Worm (Caenorhabditis elegans) whole organism, L4 larva: ENCODE results near the gene B0454.5.

Experiments
- D1046.2 ChIP-seq: fragments of 200-800 bp; sonication (Bioruptor generic); IDR thresholded peaks from 2 replicates; pipeline ENCODE4 v1.3.6; 2022; ENCODE audit warnings: missing genetic modification characterization, missing compliant biosample characterization
- Y105C5A.15 ChIP-seq: fragments of 200-800 bp; sonication (Bioruptor generic); IDR thresholded peaks from 2 replicates; pipeline ENCODE4 v1.3.6; 2022; ENCODE audit warnings: missing genetic modification characterization, missing compliant biosample characterization
- Y75B8A.6 ChIP-seq: fragments of 200-800 bp; sonication (Bioruptor generic); IDR thresholded peaks from 2 replicates; pipeline ENCODE4 v1.3.6; 2022; ENCODE audit warnings: missing genetic modification reagents, missing genetic modification characterization, missing compliant biosample characterization
- ZK546.5 ChIP-seq, 2 experiments: sonication (generic microtip); optimal IDR thresholded peaks; 2 replicates each; lab custom pipeline; 2017; ENCODE audit warnings: missing biosample characterization in 2 of 2, missing genetic modification characterization in 2 of 2
- aha-1 ChIP-seq: fragments of 150-350 bp; peaks from one replicate; lab custom pipeline; 2014; ENCODE audit warnings: missing biosample characterization, missing genetic modification characterization
- ceh-32 ChIP-seq: sonication (generic microtip); optimal IDR thresholded peaks from 2 replicates; lab custom pipeline; 2016; ENCODE audit warnings: mild to moderate bottlenecking, missing genetic modification characterization, missing compliant biosample characterization; ENCODE audit not compliant: poor library complexity
- ceh-62 ChIP-seq: sonication (generic microtip); optimal IDR thresholded peaks from 2 replicates; lab custom pipeline; 2017; ENCODE audit warnings: missing biosample characterization, missing genetic modification characterization
- ces-1 ChIP-seq: fragments of 150-350 bp; sonication (generic microtip); optimal IDR thresholded peaks from 4 replicates; lab custom pipeline; 2014; ENCODE audit warnings: missing biosample characterization, missing genetic modification reagents, missing genetic modification characterization
- daf-19 ChIP-seq: fragments of 200-800 bp; sonication (Bioruptor generic); conservative IDR thresholded peaks from 2 replicates; pipeline ENCODE4 v1.3.6; 2022; ENCODE audit warnings: missing genetic modification characterization, missing compliant biosample characterization
- dmd-9 ChIP-seq: fragments of 200-800 bp; sonication (Bioruptor generic); IDR thresholded peaks from 2 replicates; pipeline ENCODE4 v1.3.6; 2022; ENCODE audit warnings: missing genetic modification reagents, missing genetic modification characterization, missing compliant biosample characterization
- dpl-1 ChIP-seq: fragments of 150-350 bp; optimal IDR thresholded peaks from 2 replicates; lab custom pipeline; 2014; ENCODE audit warnings: missing biosample characterization, missing genetic modification reagents, missing genetic modification characterization
- gei-8 ChIP-seq: fragments of 200-800 bp; sonication (Bioruptor generic); optimal IDR thresholded peaks from 2 replicates; lab custom pipeline; 2018; ENCODE audit warnings: mild to moderate bottlenecking, missing genetic modification characterization, missing compliant biosample characterization
- hmg-1.1 ChIP-seq: fragments of 200-800 bp; sonication (Bioruptor generic); IDR thresholded peaks from 2 replicates; pipeline ENCODE4 v1.3.6; 2022; ENCODE audit warnings: missing genetic modification reagents, missing genetic modification characterization, missing compliant biosample characterization
- lin-1 ChIP-seq: fragments of 200-800 bp; sonication (Bioruptor generic); IDR thresholded peaks from 2 replicates; pipeline ENCODE4 v1.3.6; 2022; ENCODE audit warnings: missing genetic modification reagents, missing genetic modification characterization, missing compliant biosample characterization
- mxl-2 ChIP-seq: fragments of 200-800 bp; sonication (Bioruptor generic); conservative IDR thresholded peaks from 2 replicates; pipeline ENCODE4 v1.3.6; 2022; ENCODE audit warnings: missing genetic modification reagents, missing genetic modification characterization, missing compliant biosample characterization
- mxl-3 ChIP-seq: fragments of 200-800 bp; sonication (Bioruptor generic); optimal IDR thresholded peaks from 2 replicates; lab custom pipeline; 2018; ENCODE audit warnings: mild to moderate bottlenecking, missing genetic modification characterization, missing compliant biosample characterization
- nhr-25 ChIP-seq: sonication (generic microtip); optimal IDR thresholded peaks from 2 replicates; lab custom pipeline; 2017; ENCODE audit warnings: missing genetic modification characterization, mild to moderate bottlenecking, missing compliant biosample characterization, antibody characterized with exemption, moderate library complexity, borderline replicate concordance; ENCODE audit not compliant: insufficient read depth
- nhr-28 ChIP-seq: fragments of 150-350 bp; optimal IDR thresholded peaks from 2 replicates; lab custom pipeline; 2014; ENCODE audit warnings: missing biosample characterization, missing genetic modification characterization
- nhr-42 ChIP-seq: fragments of 200-800 bp; sonication (Bioruptor generic); IDR thresholded peaks from 2 replicates; pipeline ENCODE4 v1.3.6; 2022; ENCODE audit warnings: missing genetic modification characterization, missing compliant biosample characterization
- nhr-48 ChIP-seq: sonication (generic microtip); optimal IDR thresholded peaks from 2 replicates; lab custom pipeline; 2016; ENCODE audit warnings: mild to moderate bottlenecking, missing genetic modification characterization, missing compliant biosample characterization
- nhr-77 ChIP-seq: fragments of 150-350 bp; optimal IDR thresholded peaks from 2 replicates; lab custom pipeline; 2014; ENCODE audit warnings: missing biosample characterization, missing genetic modification characterization
- pqm-1 ChIP-seq: sonication (generic microtip); optimal IDR thresholded peaks from 2 replicates; lab custom pipeline; 2017; ENCODE audit warnings: missing biosample characterization, missing genetic modification characterization
- sdz-12 ChIP-seq: fragments of 200-800 bp; sonication (Bioruptor generic); optimal IDR thresholded peaks from 2 replicates; lab custom pipeline; 2018; ENCODE audit warnings: mild to moderate bottlenecking, missing genetic modification characterization, missing compliant biosample characterization
- set-16 ChIP-seq: fragments of 200-800 bp; sonication (Bioruptor generic); IDR thresholded peaks from 2 replicates; pipeline ENCODE4 v1.3.6; 2022; ENCODE audit warnings: missing genetic modification reagents, missing genetic modification characterization, missing compliant biosample characterization
- unc-62 ChIP-seq, 3 experiments: fragments of 150-350 bp in 1 of 3; sonication (generic microtip); optimal IDR thresholded peaks in 2 of 3; peaks in 1 of 3; 1 replicate in 1 of 3; 2 replicates in 2 of 3; lab custom pipeline; 2014 to 2017; ENCODE audit warnings: missing biosample characterization in 3 of 3, missing genetic modification characterization in 3 of 3, missing genetic modification reagents in 3 of 3, missing genotype in 1 of 3
- vab-7 ChIP-seq: fragments of 200-800 bp; sonication (Bioruptor generic); IDR thresholded peaks from 2 replicates; pipeline ENCODE4 v1.3.6; 2022; ENCODE audit warnings: missing genetic modification reagents, missing genetic modification characterization, missing compliant biosample characterization

The B0454.5 gene

DNA sequence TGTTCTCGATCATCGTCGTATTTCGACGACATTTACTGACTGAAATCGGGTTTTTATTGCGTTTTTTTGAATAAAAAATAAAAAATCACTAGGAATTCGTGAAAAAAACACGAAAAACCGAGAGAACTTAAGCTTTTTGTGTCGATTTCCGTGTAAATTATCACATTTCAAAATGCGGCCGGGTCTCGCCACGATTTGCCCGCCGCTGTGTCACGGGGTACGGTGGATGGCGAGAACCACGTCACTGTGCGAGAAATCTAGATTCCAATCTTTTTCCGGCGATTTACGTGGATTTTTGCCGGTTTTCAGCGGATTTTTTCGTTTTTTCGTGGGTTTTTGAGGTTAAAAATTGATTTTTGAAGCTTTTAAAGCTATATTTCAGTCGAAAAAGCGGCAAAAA is 38.3 kb downstream of the B0454.5 start, which contains the start of gene Y25C1A.8 (continued):
- TF ChIP-seq nhr-77, result peak; percentile 63
- TF ChIP-seq pqm-1 (tag; lab: Kevin White, UChicago), result peak; percentile 6
- TF ChIP-seq sdz-12 (GFP tag; lab: Kevin White, UChicago), result no peak
- peak; percentile 7 for TF ChIP-seq nhr-25
- peak; percentile 71 for TF ChIP-seq dmd-9
- peak; percentile 38 for TF ChIP-seq gei-8 (GFP tag; lab: Kevin White, UChicago)
- no peak for TF ChIP-seq daf-19 (GFP tag; lab: Robert Waterston, UW)
- TF ChIP-seq aha-1 (tag; lab: Kevin White, UChicago), result peak; percentile 99
- peak; percentile 30 for TF ChIP-seq nhr-48
- TF ChIP-seq ceh-32 (tag; lab: Kevin White, UChicago), result peak; percentile 46
- TF ChIP-seq dpl-1, result peak; percentile 84
- peak; percentile 28 for TF ChIP-seq ces-1 (GFP tag; lab: Kevin White, UChicago)
- peak; percentile 64 for TF ChIP-seq nhr-28 (tag; lab: Kevin White, UChicago)
- TF ChIP-seq unc-62 (GFP tag; optimal IDR thresholded peaks at IDR 0.05 in 1 of 2; lab: Kevin White, UChicago), result peak in 1 of 2 experiments; percentile 92
- no peak for TF ChIP-seq unc-62 (tag; optimal IDR thresholded peaks at IDR 0.05; lab: Kevin White, UChicago)
- peak; percentile 89 for TF ChIP-seq lin-1 (GFP tag; lab: Robert Waterston, UW)
- TF ChIP-seq Y105C5A.15 (GFP tag; lab: Robert Waterston, UW), result no peak
- TF ChIP-seq ZK546.5 (tag; optimal IDR thresholded peaks at IDR 0.05; lab: Kevin White, UChicago), result no peak
- TF ChIP-seq nhr-42 (GFP tag; lab: Robert Waterston, UW), result peak; percentile 75
- peak; percentile 95 for TF ChIP-seq hmg-1.1 (GFP tag; lab: Robert Waterston, UW)
- TF ChIP-seq D1046.2 (GFP tag; lab: Robert Waterston, UW), result no peak
- peak; percentile 62 for TF ChIP-seq vab-7 (GFP tag; lab: Robert Waterston, UW)
- no peak for TF ChIP-seq ceh-62 (tag; lab: Kevin White, UChicago)

DNA sequence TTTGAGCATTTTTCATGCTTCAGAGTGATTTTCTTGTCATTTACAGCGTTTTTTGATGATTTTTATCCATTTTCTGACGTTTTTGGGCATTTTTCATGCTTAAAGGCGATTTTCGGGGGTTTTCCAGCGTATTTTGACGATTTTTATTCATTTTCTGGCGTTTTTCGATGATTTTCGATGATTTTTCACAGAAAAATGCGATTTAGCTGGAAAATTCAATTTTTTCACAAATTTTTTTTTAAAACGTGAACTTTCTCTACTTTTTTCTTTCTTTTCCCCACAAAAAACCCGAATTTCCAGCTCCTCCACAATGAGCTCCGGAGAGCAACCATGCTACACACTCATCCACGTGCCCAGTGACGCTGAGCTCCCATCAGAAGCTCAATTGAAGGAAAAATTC is 39.8 kb downstream of the B0454.5 start, which contains the start of gene copb-1:
copb-1 (plus strand) TSS at position 301 of the 400 bp plus-strand sequence.
- TF ChIP-seq mxl-2 (GFP tag; lab: Robert Waterston, UW), result no peak
- TF ChIP-seq Y75B8A.6 (GFP tag; lab: Robert Waterston, UW), result 0 out of 2 replicates have a peak, but pooled peaks have one; percentile 42
- TF ChIP-seq ceh-62 (tag; lab: Kevin White, UChicago), result no peak
- no peak for TF ChIP-seq daf-19 (GFP tag; lab: Robert Waterston, UW)
- TF ChIP-seq, all 104 proteins: peak for 1

DNA sequence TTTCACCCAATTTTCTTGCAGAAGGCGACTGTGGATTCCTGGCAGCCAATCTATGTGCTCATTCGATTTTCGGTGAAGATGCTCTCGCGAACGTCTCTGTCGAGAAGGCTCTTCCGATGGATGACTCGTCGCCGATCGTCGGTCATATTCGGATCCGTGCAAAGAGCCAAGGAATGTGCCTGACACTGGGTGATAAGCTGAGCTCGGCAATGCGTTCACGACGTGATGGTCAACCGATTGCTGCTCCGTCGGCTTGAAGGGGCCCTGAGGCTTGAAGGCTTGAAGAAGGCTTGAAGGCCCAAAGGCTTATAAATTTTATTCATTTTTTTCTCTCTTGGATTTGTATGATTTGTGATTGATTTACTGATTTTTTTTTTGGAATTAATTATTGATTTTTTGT is 48.5 kb downstream of the B0454.5 start:
- TF ChIP-seq mxl-3 (GFP tag; lab: Kevin White, UChicago), result no peak
- TF ChIP-seq set-16 (GFP tag; lab: Robert Waterston, UW), result peak; percentile 51
